Worm (Caenorhabditis elegans): ENCODE measurements around the gene K08D12.3.

Gene K08D12.3

DNA sequence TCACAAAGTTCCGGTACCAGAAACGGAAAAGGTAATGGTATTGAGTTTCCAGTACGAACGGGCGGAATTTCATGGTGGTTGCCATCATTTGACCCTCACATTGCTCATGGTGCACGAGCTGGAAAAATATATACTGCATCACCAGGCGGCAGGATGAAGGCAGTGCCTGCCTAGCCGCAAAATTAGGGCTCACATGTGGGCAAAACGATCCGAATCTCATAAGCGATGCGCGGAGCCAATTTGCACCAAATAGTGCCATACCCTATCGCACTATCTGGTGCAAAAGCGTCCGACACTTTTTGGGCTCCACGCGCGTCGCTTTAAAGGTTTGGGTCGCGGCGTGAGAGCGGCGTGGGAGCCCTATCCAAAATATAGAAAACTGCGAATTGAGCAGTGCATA lies 30.8 kb upstream of the K08D12.3 start:
- no peak for TF ChIP-seq pha-4 (tag; optimal IDR thresholded peaks at IDR 0.05)
- TF ChIP-seq drap-1 (GFP tag; optimal IDR thresholded peaks at IDR 0.05) = no peak
- no peak for TF ChIP-seq ceh-83 (GFP tag; optimal IDR thresholded peaks at IDR 0.05)
- TF ChIP-seq ceh-39 (tag; optimal IDR thresholded peaks at IDR 0.05) = no peak
- no peak for TF ChIP-seq tbx-8 (GFP tag; optimal IDR thresholded peaks at IDR 0.05)
- TF ChIP-seq zip-8 (tag; optimal IDR thresholded peaks at IDR 0.05) = no peak
- no peak for TF ChIP-seq bed-3 (GFP tag; optimal IDR thresholded peaks at IDR 0.05)
- no peak for TF ChIP-seq ces-1 (GFP tag; optimal IDR thresholded peaks at IDR 0.05)
- no peak for TF ChIP-seq elt-3 (tag; optimal IDR thresholded peaks at IDR 0.05)
- no peak for TF ChIP-seq unc-120 (tag; optimal IDR thresholded peaks at IDR 0.05; ENCODE audit: poor library complexity, severe bottlenecking)
- no peak for TF ChIP-seq mab-5 (tag; optimal IDR thresholded peaks at IDR 0.05)
- TF ChIP-seq ham-2 (GFP tag; optimal IDR thresholded peaks at IDR 0.05) = no peak
- no peak for TF ChIP-seq sem-2 (GFP tag; optimal IDR thresholded peaks at IDR 0.05)
- TF ChIP-seq lsy-2 (tag; optimal IDR thresholded peaks at IDR 0.05) = no peak

DNA sequence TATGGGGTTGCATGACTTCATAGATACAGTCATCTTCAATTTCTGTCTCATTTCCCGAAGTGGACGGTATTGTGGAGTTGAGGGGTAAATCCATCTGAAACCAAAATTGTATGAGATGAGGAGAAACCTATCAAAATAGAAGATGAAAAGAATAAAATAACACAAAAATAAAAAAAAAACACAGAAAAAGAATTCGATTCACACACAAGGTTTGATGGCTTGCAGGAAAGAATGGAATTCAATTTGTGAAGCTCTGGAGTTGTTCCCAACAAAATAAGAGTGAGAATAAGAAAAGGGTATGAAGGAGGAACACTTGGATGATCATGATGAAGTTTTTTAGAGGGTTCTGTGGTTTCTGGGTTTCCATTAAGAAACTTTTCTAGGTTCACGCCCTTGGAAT lies 28.0 kb upstream of the K08D12.3 start, which contains the start of gene Y41D4B.24:
TSS of gene Y41D4B.24 (minus strand) at position 101 of the 400 bp plus-strand sequence.
- no peak for TF ChIP-seq snpc-4 (tag; optimal IDR thresholded peaks at IDR 0.05)

DNA sequence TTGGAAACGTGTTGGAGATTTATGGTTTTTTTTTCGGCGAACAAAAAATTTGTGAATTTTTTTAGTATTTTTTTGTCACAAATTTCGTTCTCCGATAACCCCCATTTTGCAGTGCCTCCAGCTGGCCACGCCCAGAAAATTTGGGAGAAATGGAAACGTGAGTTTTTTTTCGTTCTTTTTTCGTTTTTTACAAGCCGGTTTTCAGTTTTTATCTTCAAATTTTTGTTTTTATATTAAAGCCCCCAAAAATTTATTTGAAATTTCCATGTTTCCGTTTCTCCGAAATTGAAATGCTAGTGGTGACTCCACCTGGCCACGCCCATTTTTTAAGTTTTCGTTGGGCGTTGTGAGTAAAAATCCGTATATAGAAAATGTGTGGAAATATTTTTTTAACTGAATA lies 22.9 kb upstream of the K08D12.3 start:
- no peak for TF ChIP-seq bed-3 (GFP tag; optimal IDR thresholded peaks at IDR 0.05)
- TF ChIP-seq zip-8 (tag; optimal IDR thresholded peaks at IDR 0.05) = no peak
- TF ChIP-seq nhr-28 (tag; optimal IDR thresholded peaks at IDR 0.05) = no peak
- no peak for TF ChIP-seq sem-2 (GFP tag; optimal IDR thresholded peaks at IDR 0.05)
- no peak for TF ChIP-seq elt-1 (tag; optimal IDR thresholded peaks at IDR 0.05; ENCODE audit: borderline replicate concordance, insufficient read depth)
- TF ChIP-seq ces-1 (GFP tag; optimal IDR thresholded peaks at IDR 0.05) = no peak
- TF ChIP-seq M03D4.4 (tag; optimal IDR thresholded peaks at IDR 0.05) = peak; percentile 6
- no peak for TF ChIP-seq drap-1 (GFP tag; optimal IDR thresholded peaks at IDR 0.05)
- no peak for TF ChIP-seq nhr-237 (tag; optimal IDR thresholded peaks at IDR 0.05)
- TF ChIP-seq unc-62 (GFP tag; optimal IDR thresholded peaks at IDR 0.05) = no peak
- TF ChIP-seq ceh-83 (GFP tag; optimal IDR thresholded peaks at IDR 0.05) = no peak
- peak; percentile 34 for TF ChIP-seq tbx-8 (GFP tag; optimal IDR thresholded peaks at IDR 0.05)
- no peak for TF ChIP-seq mls-2 (tag; optimal IDR thresholded peaks at IDR 0.05)
- TF ChIP-seq blmp-1 (tag; optimal IDR thresholded peaks at IDR 0.05) = no peak
- no peak for TF ChIP-seq flh-1 (GFP tag; optimal IDR thresholded peaks at IDR 0.05)
- no peak for TF ChIP-seq elt-3 (tag; optimal IDR thresholded peaks at IDR 0.05)
- no peak for TF ChIP-seq ham-2 (GFP tag; optimal IDR thresholded peaks at IDR 0.05)
- peak; percentile 70 for TF ChIP-seq sptf-1 (tag; optimal IDR thresholded peaks at IDR 0.05)
- TF ChIP-seq snpc-4 (tag; optimal IDR thresholded peaks at IDR 0.05) = no peak
- TF ChIP-seq unc-120 (tag; optimal IDR thresholded peaks at IDR 0.05; ENCODE audit: poor library complexity, severe bottlenecking) = no peak
- TF ChIP-seq ztf-11 (tag; optimal IDR thresholded peaks at IDR 0.05) = no peak
- TF ChIP-seq lin-13 (tag; optimal IDR thresholded peaks at IDR 0.05) = no peak
- no peak for TF ChIP-seq mep-1 (tag; optimal IDR thresholded peaks at IDR 0.05)
- peak; percentile 18 for TF ChIP-seq cnd-1 (tag; optimal IDR thresholded peaks at IDR 0.05)
- TF ChIP-seq mab-5 (tag; optimal IDR thresholded peaks at IDR 0.05) = no peak
- no peak for TF ChIP-seq nhr-76 (tag; optimal IDR thresholded peaks at IDR 0.05)
- TF ChIP-seq pha-4 (tag; optimal IDR thresholded peaks at IDR 0.05) = no peak
- TF ChIP-seq hlh-1 (tag; optimal IDR thresholded peaks at IDR 0.05) = no peak
- TF ChIP-seq lin-32 (GFP tag; optimal IDR thresholded peaks at IDR 0.05) = peak; percentile 8
- no peak for TF ChIP-seq lsy-2 (tag; optimal IDR thresholded peaks at IDR 0.05)
- TF ChIP-seq nhr-12 (tag; optimal IDR thresholded peaks at IDR 0.05) = no peak
- no peak for TF ChIP-seq unc-39 (tag; optimal IDR thresholded peaks at IDR 0.05)
- no peak for TF ChIP-seq ceh-43 (GFP tag; optimal IDR thresholded peaks at IDR 0.05)
- TF ChIP-seq nhr-2 (tag; optimal IDR thresholded peaks at IDR 0.05) = no peak
- TF ChIP-seq ceh-39 (tag; optimal IDR thresholded peaks at IDR 0.05) = no peak

DNA sequence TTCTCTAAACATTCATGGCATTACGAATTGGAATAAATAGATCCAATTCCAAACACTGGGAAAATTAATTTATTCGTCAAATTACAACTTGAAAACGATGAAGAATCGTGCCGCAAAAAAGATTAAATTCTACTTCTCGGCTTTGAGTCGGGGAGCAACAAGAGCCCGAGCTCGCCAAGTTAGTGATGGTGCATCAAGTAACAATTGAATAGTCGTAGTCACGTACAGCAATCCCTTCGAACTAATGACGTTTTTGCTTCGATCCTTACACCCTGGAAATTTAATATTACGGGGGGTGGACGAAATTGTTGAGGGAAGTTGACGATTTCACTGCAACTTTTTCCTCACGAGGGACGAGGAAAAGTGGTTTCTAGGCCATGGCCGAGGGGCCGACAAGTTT lies 18.4 kb upstream of the K08D12.3 start:
- TF ChIP-seq ces-1 (GFP tag; optimal IDR thresholded peaks at IDR 0.05) = peak; percentile 63
- TF ChIP-seq bed-3 (GFP tag; optimal IDR thresholded peaks at IDR 0.05) = no peak
- TF ChIP-seq elt-1 (tag; optimal IDR thresholded peaks at IDR 0.05; ENCODE audit: borderline replicate concordance, insufficient read depth) = no peak
